Fruit fly (Drosophila melanogaster): Measurements from ENCODE around the gene Proc-R.

Proc-R gene

dm6 chrX:4666650-4667360 lies 40.9 kb upstream of the Proc-R start, which contains the start of gene CG3009 (continued):
- TF ChIP-seq YL-1 (GFP tag; optimal IDR thresholded peaks at IDR 0.05) (peak; percentile 95), trem (tag; optimal IDR thresholded peaks at IDR 0.05) (peak; percentile 89), grn (GFP tag; optimal IDR thresholded peaks at IDR 0.05) (peak; percentile 79), Trl (optimal IDR thresholded peaks at IDR 0.05) (no peak), Trl (GFP tag; optimal IDR thresholded peaks at IDR 0.05) (peak; percentile 99), CG9609 (GFP tag; optimal IDR thresholded peaks at IDR 0.05) (peak; percentile 98), ab (GFP tag; optimal IDR thresholded peaks at IDR 0.05) (peak; percentile 87), Dip3 (GFP tag; optimal IDR thresholded peaks at IDR 0.05) (peak; percentile 98), dati (GFP tag; IDR thresholded peaks at IDR 0.05) (peak; percentile 87), CG1792 (GFP tag; optimal IDR thresholded peaks at IDR 0.05) (peak; percentile 96), nom (GFP tag; optimal IDR thresholded peaks at IDR 0.05) (peak; percentile 96), CG14965 (GFP tag; optimal IDR thresholded peaks at IDR 0.05; ENCODE audit: borderline replicate concordance) (peak; percentile 86), BtbVII (GFP tag; optimal IDR thresholded peaks at IDR 0.05) (peak; percentile 97), onecut (GFP tag; IDR thresholded peaks at IDR 0.05) (peak; percentile 93), H15 (GFP tag; IDR thresholded peaks at IDR 0.05) (peak; percentile 94), Atf-2 (GFP tag; optimal IDR thresholded peaks at IDR 0.05) (peak; percentile 97), CG1603 (tag; optimal IDR thresholded peaks at IDR 0.05) (peak; percentile 96), sens-2 (GFP tag; IDR thresholded peaks at IDR 0.05) (peak; percentile 92), slbo (GFP tag; IDR thresholded peaks at IDR 0.05) (peak; percentile 99), seq (GFP tag; IDR thresholded peaks at IDR 0.05) (peak; percentile 98), sqz (GFP tag; optimal IDR thresholded peaks at IDR 0.05) (peak; percentile 99), CG15514 (GFP tag; optimal IDR thresholded peaks at IDR 0.05) (peak; percentile 95), CG3726 (GFP tag; IDR thresholded peaks at IDR 0.05) (peak; percentile 94), pfk (GFP tag; optimal IDR thresholded peaks at IDR 0.05) (peak; percentile 61), Hand (GFP tag; optimal IDR thresholded peaks at IDR 0.05) (peak; percentile 97), MTF-1 (GFP tag; optimal IDR thresholded peaks at IDR 0.05; ENCODE audit: borderline replicate concordance) (peak; percentile 94), toy (GFP tag; IDR thresholded peaks at IDR 0.05) (peak; percentile 93), tio (GFP tag; optimal IDR thresholded peaks at IDR 0.05) (peak; percentile 93), twi (tag; optimal IDR thresholded peaks at IDR 0.05) (peak; percentile 88), pita (GFP tag; optimal IDR thresholded peaks at IDR 0.05) (peak; percentile 87), CG9817 (tag; optimal IDR thresholded peaks at IDR 0.05) (peak; percentile 97), lov (optimal IDR thresholded peaks at IDR 0.05) (no peak), lov (GFP tag; IDR thresholded peaks at IDR 0.05) (peak; percentile 93), cato (GFP tag; optimal IDR thresholded peaks at IDR 0.05; ENCODE audit: borderline replicate concordance) (peak; percentile 93), CG4854 (GFP tag; optimal IDR thresholded peaks at IDR 0.05) (peak; percentile 95), otp (GFP tag; IDR thresholded peaks at IDR 0.05) (peak; percentile 95), CG7556 (GFP tag; optimal IDR thresholded peaks at IDR 0.05) (peak; percentile 98), CG15696 (tag; optimal IDR thresholded peaks at IDR 0.05) (peak; percentile 79), CG31224 (GFP tag; IDR thresholded peaks at IDR 0.05) (peak; percentile 95), Gsc (GFP tag; IDR thresholded peaks at IDR 0.05) (peak; percentile 93), gcm2 (GFP tag; optimal IDR thresholded peaks at IDR 0.05) (peak; percentile 95), CG15073 (GFP tag; optimal IDR thresholded peaks at IDR 0.05) (peak; percentile 69), esg (GFP tag; conservative IDR thresholded peaks at IDR 0.05) (peak; percentile 97), CG31441 (GFP tag; IDR thresholded peaks at IDR 0.05) (peak; percentile 96), Hmr (GFP tag; optimal IDR thresholded peaks at IDR 0.05) (peak; percentile 99), CG3065 (GFP tag; optimal IDR thresholded peaks at IDR 0.05) (peak; percentile 98), CG11696 (GFP tag; IDR thresholded peaks at IDR 0.05) (peak; percentile 90), gfzf (GFP tag; optimal IDR thresholded peaks at IDR 0.05) (peak; percentile 44), CG8944 (GFP tag; optimal IDR thresholded peaks at IDR 0.05) (peak; percentile 98), pzg (GFP tag; optimal IDR thresholded peaks at IDR 0.05) (peak; percentile 45)

All from whole organism, embryonic.